Fruit fly (Drosophila melanogaster): ENCODE results near the gene CG34453.
A peak's percentile ranks its signal among the peaks of the same experiment; 100 is the strongest.

dm6 chr3L:263500-264377 is 30.6 kb upstream of the CG34453 start:
- no peak for TF ChIP-seq CG8301 (tag; optimal IDR thresholded peaks at IDR 0.05)
- TF ChIP-seq CG8159 (tag; optimal IDR thresholded peaks at IDR 0.05), result no peak
- 0 out of 3 replicates have a peak, but pooled peaks have one; percentile 33 for TF ChIP-seq fd96Ca (GFP tag; IDR thresholded peaks at IDR 0.05)
- no peak for TF ChIP-seq gl (tag; optimal IDR thresholded peaks at IDR 0.05)
- no peak for TF ChIP-seq CG10348 (GFP tag; IDR thresholded peaks at IDR 0.05)
- no peak for TF ChIP-seq Pif1A (GFP tag; optimal IDR thresholded peaks at IDR 0.05)
- TF ChIP-seq EcR (GFP tag; optimal IDR thresholded peaks at IDR 0.05), result no peak
- TF ChIP-seq CG17806 (tag; optimal IDR thresholded peaks at IDR 0.05), result no peak
- no peak for TF ChIP-seq CG4496 (GFP tag; IDR thresholded peaks at IDR 0.05)

Measured in whole organism, pupa.